Fruit fly (Drosophila melanogaster): Measurements from ENCODE around the gene CG14384.
A peak's percentile ranks its signal among the peaks of the same experiment; 100 is the strongest.

CG14384 gene

DNA sequence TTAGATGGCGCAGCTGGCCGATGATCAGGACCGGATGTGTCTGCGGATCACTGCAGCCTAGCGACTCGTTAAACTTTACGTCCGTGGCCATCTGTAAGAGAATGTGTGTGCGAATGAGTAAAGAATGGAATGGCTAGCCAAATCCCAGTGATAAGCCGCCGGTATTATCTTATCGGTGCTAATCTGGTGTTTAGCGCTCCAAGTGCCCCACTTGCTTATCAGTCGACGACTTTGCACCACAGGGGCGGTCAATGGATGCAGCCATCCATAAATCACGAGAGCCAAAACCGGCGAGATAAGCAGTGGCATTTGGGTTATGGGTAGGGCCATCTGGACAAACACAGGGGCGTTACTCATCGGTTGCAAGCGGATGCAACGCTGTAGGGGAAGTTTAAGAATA, 7.3 kb downstream of the CG14384 start:
- TF ChIP-seq CG2202 (tag; optimal IDR thresholded peaks at IDR 0.05) (no peak), CG5953 (GFP tag; IDR thresholded peaks at IDR 0.05) (no peak), CG9817 (tag; optimal IDR thresholded peaks at IDR 0.05) (no peak), ara (GFP tag; IDR thresholded peaks at IDR 0.05) (no peak), ATbp (GFP tag; optimal IDR thresholded peaks at IDR 0.05) (no peak), CG43689 (GFP tag; IDR thresholded peaks at IDR 0.05) (no peak), pzg (GFP tag; optimal IDR thresholded peaks at IDR 0.05) (no peak), B-H2 (GFP tag; optimal IDR thresholded peaks at IDR 0.05) (no peak), usp (GFP tag; optimal IDR thresholded peaks at IDR 0.05) (no peak), CHES-1-like (GFP tag; optimal IDR thresholded peaks at IDR 0.05) (no peak), Ravus (GFP tag; IDR thresholded peaks at IDR 0.05) (no peak), dysf (GFP tag; IDR thresholded peaks at IDR 0.05) (no peak), lab (GFP tag; optimal IDR thresholded peaks at IDR 0.05) (no peak), CG17568 (GFP tag; optimal IDR thresholded peaks at IDR 0.05) (no peak), dati (GFP tag; IDR thresholded peaks at IDR 0.05) (no peak), CG7556 (GFP tag; optimal IDR thresholded peaks at IDR 0.05) (no peak), CG8765 (GFP tag; IDR thresholded peaks at IDR 0.05) (no peak), CG2678 (tag; optimal IDR thresholded peaks at IDR 0.05) (no peak), mirr (GFP tag; optimal IDR thresholded peaks at IDR 0.05) (peak; percentile 35), CG9215 (GFP tag; IDR thresholded peaks at IDR 0.05) (no peak), NC2β (GFP tag; optimal IDR thresholded peaks at IDR 0.05) (no peak), CG4730 (GFP tag; IDR thresholded peaks at IDR 0.05) (no peak), CG2875 (GFP tag; optimal IDR thresholded peaks at IDR 0.05) (no peak), Dip2 (GFP tag; IDR thresholded peaks at IDR 0.05) (no peak), tna (GFP tag; IDR thresholded peaks at IDR 0.05; ENCODE audit: partially characterized antibody) (no peak), MESR4 (GFP tag; optimal IDR thresholded peaks at IDR 0.05) (no peak), CG9932 (GFP tag; IDR thresholded peaks at IDR 0.05) (no peak), CG18011 (GFP tag; optimal IDR thresholded peaks at IDR 0.05) (no peak), E2f2 (GFP tag; IDR thresholded peaks at IDR 0.05) (no peak), CG3726 (GFP tag; IDR thresholded peaks at IDR 0.05) (no peak), danr (GFP tag; IDR thresholded peaks at IDR 0.05) (no peak), CG3995 (GFP tag; optimal IDR thresholded peaks at IDR 0.05) (no peak), emc (GFP tag; optimal IDR thresholded peaks at IDR 0.05) (no peak), exex (tag; optimal IDR thresholded peaks at IDR 0.05) (peak; percentile 62), CG3847 (GFP tag; IDR thresholded peaks at IDR 0.05) (no peak), CG4424 (GFP tag; optimal IDR thresholded peaks at IDR 0.05) (no peak), CG3065 (GFP tag; optimal IDR thresholded peaks at IDR 0.05) (no peak), CG2129 (GFP tag; IDR thresholded peaks at IDR 0.05; ENCODE audit: partially characterized antibody) (no peak), crc (GFP tag; optimal IDR thresholded peaks at IDR 0.05) (no peak), CG10565 (GFP tag; optimal IDR thresholded peaks at IDR 0.05) (no peak), Sry-δ (GFP tag; optimal IDR thresholded peaks at IDR 0.05) (no peak), CG10979 (tag; optimal IDR thresholded peaks at IDR 0.05) (no peak), Side (GFP tag; optimal IDR thresholded peaks at IDR 0.05) (no peak), CG7786 (GFP tag; optimal IDR thresholded peaks at IDR 0.05) (no peak), CG32532 (GFP tag; IDR thresholded peaks at IDR 0.05) (no peak), Awh (GFP tag; IDR thresholded peaks at IDR 0.05) (no peak), gsb-n (tag; optimal IDR thresholded peaks at IDR 0.05) (no peak), CG18764 (GFP tag; optimal IDR thresholded peaks at IDR 0.05) (no peak), CG8478 (optimal IDR thresholded peaks at IDR 0.05) (no peak), Ptx1 (GFP tag; IDR thresholded peaks at IDR 0.05) (no peak), ase (GFP tag; IDR thresholded peaks at IDR 0.05) (no peak), amos (GFP tag; IDR thresholded peaks at IDR 0.05; ENCODE audit: partially characterized antibody) (no peak), CG15073 (GFP tag; optimal IDR thresholded peaks at IDR 0.05) (no peak), Poxn (GFP tag; IDR thresholded peaks at IDR 0.05) (no peak)

Data from whole organism, embryonic.